Worm (Caenorhabditis elegans): ENCODE data around the gene C44F1.1.

ce11 chrIII:3726443-3726842 is 38.9 kb downstream of the C44F1.1 start, which contains the start of gene gldi-5:
- TF ChIP-seq nhr-76 (tag; optimal IDR thresholded peaks at IDR 0.05) = no peak
- no peak for TF ChIP-seq nhr-237 (tag; optimal IDR thresholded peaks at IDR 0.05)
- no peak for TF ChIP-seq sptf-1 (tag; optimal IDR thresholded peaks at IDR 0.05)
- no peak for TF ChIP-seq unc-39 (tag; optimal IDR thresholded peaks at IDR 0.05)
- TF ChIP-seq pha-4 (tag; optimal IDR thresholded peaks at IDR 0.05) = no peak
- TF ChIP-seq snpc-4 (tag; optimal IDR thresholded peaks at IDR 0.05) = no peak
- no peak for TF ChIP-seq mab-5 (tag; optimal IDR thresholded peaks at IDR 0.05)
- TF ChIP-seq ces-1 (GFP tag; optimal IDR thresholded peaks at IDR 0.05) = no peak

All from whole organism, mixed stage, embryonic.